Fruit fly (Drosophila melanogaster): ENCODE measurements around the gene red.

dm6 chr3R:14262087-14262486 is 26.8 kb upstream of the red start, which contains the start of the genes CG14839 and CG14841:
- TF ChIP-seq CG7101 (tag; optimal IDR thresholded peaks at IDR 0.05) (no peak), Mnt (GFP tag; optimal IDR thresholded peaks at IDR 0.05) (no peak), Clk (GFP tag; optimal IDR thresholded peaks at IDR 0.05) (no peak), CG1620 (GFP tag; optimal IDR thresholded peaks at IDR 0.05) (no peak), Crg-1 (GFP tag; optimal IDR thresholded peaks at IDR 0.05) (no peak), CG33017 (tag; optimal IDR thresholded peaks at IDR 0.05) (no peak), tj (GFP tag; optimal IDR thresholded peaks at IDR 0.05) (no peak)
